Fruit fly (Drosophila melanogaster) whole organism, pupa: ENCODE measurements around the gene Dic4.

Experiments
- CG14655 ChIP-seq: fragments of 200-800 bp; sonication (Bioruptor generic); optimal IDR thresholded peaks from 3 replicates; lab custom pipeline; 2017; ENCODE audit warnings: mild to moderate bottlenecking, missing biosample characterization, missing genetic modification reagents, missing genetic modification characterization
- CG4496 ChIP-seq: fragments of 200-800 bp; sonication (Bioruptor generic); IDR thresholded peaks from 3 replicates; pipeline ENCODE4 v1.3.6; 2022; ENCODE audit warnings: missing biosample characterization, missing genetic modification characterization
- CG8159 ChIP-seq: fragments of 200-800 bp; sonication (Bioruptor generic); optimal IDR thresholded peaks from 3 replicates; lab custom pipeline; 2018; ENCODE audit warnings: missing biosample characterization, mild to moderate bottlenecking, missing genetic modification characterization, moderate library complexity
- CG9948 ChIP-seq: fragments of 200-800 bp; sonication (Bioruptor generic); optimal IDR thresholded peaks from 2 replicates; lab custom pipeline; 2018; ENCODE audit warnings: missing biosample characterization, mild to moderate bottlenecking, missing genetic modification characterization, moderate library complexity
- Ets98B ChIP-seq: fragments of 200-800 bp; sonication (Bioruptor generic); IDR thresholded peaks from 2 replicates; pipeline ENCODE4 v1.3.6; 2022; ENCODE audit warnings: missing biosample characterization, missing genetic modification characterization
- Pif1A ChIP-seq: fragments of 200-800 bp; sonication (Bioruptor generic); optimal IDR thresholded peaks from 3 replicates; lab custom pipeline; 2016; ENCODE audit warnings: missing biosample characterization, missing genetic modification characterization
- Pif1B ChIP-seq: fragments of 200-800 bp; sonication (Bioruptor generic); optimal IDR thresholded peaks from 3 replicates; lab custom pipeline; 2016; ENCODE audit warnings: missing biosample characterization, missing genetic modification characterization

- peak; percentile 92 for TF ChIP-seq CG8159 (tag; lab: Kevin White, UChicago)
- TF ChIP-seq CG4496 (GFP tag; lab: Robert Waterston, UW): peak; percentile 95
- TF ChIP-seq Pif1A (GFP tag; lab: Kevin White, UChicago): no peak
- peak; percentile 89 for TF ChIP-seq CG9948
- TF ChIP-seq Ets98B (GFP tag; lab: Robert Waterston, UW): peak; percentile 89
- TF ChIP-seq Pif1B: peak; percentile 71
- TF ChIP-seq CG14655 (GFP tag; lab: Kevin White, UChicago): no peak
These were observed 22.8 kb downstream of the Dic4 start, which contains the start of the genes GNBP2 and GNBP1 for dm6 chr3L:18675363-18675866.
